Worm (Caenorhabditis elegans) whole organism, L1 larva: ENCODE data around the gene cwp-1.
A peak's percentile ranks its signal among the peaks of the same experiment; 100 is the strongest.

ENCODE experiments used
- Y116A8C.19 ChIP-seq: sonication (generic microtip); optimal IDR thresholded peaks from 2 replicates; lab custom pipeline; 2016; ENCODE audit warnings: missing compliant biosample characterization, missing genetic modification characterization, borderline replicate concordance
- alr-1 ChIP-seq: fragments of 200-800 bp; sonication (Bioruptor generic); optimal IDR thresholded peaks from 2 replicates; lab custom pipeline; 2018; ENCODE audit warnings: borderline replicate concordance, mild to moderate bottlenecking, missing genetic modification characterization, missing compliant biosample characterization
- blmp-1 ChIP-seq: fragments of 150-350 bp; optimal IDR thresholded peaks from 2 replicates; lab custom pipeline; 2014; ENCODE audit warnings: missing biosample characterization, missing genetic modification characterization
- ceh-8 ChIP-seq: fragments of 200-800 bp; sonication (Bioruptor generic); optimal IDR thresholded peaks from 2 replicates; lab custom pipeline; 2018; ENCODE audit warnings: mild to moderate bottlenecking, missing genetic modification characterization, moderate library complexity, missing compliant biosample characterization
- ceh-82 ChIP-seq, 3 experiments: fragments of 150-350 bp in 1 of 3; sonication (generic microtip) in 2 of 3; optimal IDR thresholded peaks; 2 replicates each; lab custom pipeline; 2014 to 2017; ENCODE audit warnings: missing biosample characterization in 3 of 3, missing genetic modification characterization in 3 of 3
- efl-1 ChIP-seq, 4 experiments: fragments of 150-350 bp; optimal IDR thresholded peaks in 3 of 4; peaks in 1 of 4; 1 replicate in 1 of 4; 2 replicates in 3 of 4; lab custom pipeline; 2014; ENCODE audit warnings: missing biosample characterization in 2 of 4, missing genetic modification characterization in 2 of 4, missing genetic modification reagents in 2 of 4
- efl-3 ChIP-seq: fragments of 200-800 bp; sonication (Bioruptor generic); optimal IDR thresholded peaks from 2 replicates; lab custom pipeline; 2018; ENCODE audit warnings: mild to moderate bottlenecking, missing genetic modification characterization, missing compliant biosample characterization
- elt-2 ChIP-seq: sonication (generic microtip); optimal IDR thresholded peaks from 2 replicates; lab custom pipeline; 2016; ENCODE audit warnings: missing genetic modification characterization, mild to moderate bottlenecking, inconsistent platforms, missing compliant biosample characterization, missing genetic modification reagents
- elt-3 ChIP-seq, 6 experiments: fragments of 150-350 bp in 1 of 6; sonication (generic microtip); optimal IDR thresholded peaks; 2 replicates each; lab custom pipeline; 2017 to 2018; ENCODE audit warnings: missing biosample characterization in 6 of 6, missing genetic modification characterization in 6 of 6, inconsistent platforms in 1 of 6
- hpl-2 ChIP-seq: fragments of 150-350 bp; optimal IDR thresholded peaks from 2 replicates; lab custom pipeline; 2014; ENCODE audit warnings: missing biosample characterization, missing genetic modification reagents, missing genetic modification characterization
- irx-1 ChIP-seq: sonication (generic microtip); optimal IDR thresholded peaks from 2 replicates; lab custom pipeline; 2016; ENCODE audit warnings: missing genetic modification characterization, missing compliant biosample characterization
- isw-1 ChIP-seq: fragments of 200-800 bp; sonication (Bioruptor generic); IDR thresholded peaks from 2 replicates; pipeline ENCODE4 v1.3.6; 2022; ENCODE audit warnings: missing genetic modification characterization, missing compliant biosample characterization
- jun-1 ChIP-seq: fragments of 150-350 bp; optimal IDR thresholded peaks from 2 replicates; lab custom pipeline; 2014; ENCODE audit warnings: missing biosample characterization, missing genetic modification reagents, missing genetic modification characterization
- lin-14 ChIP-seq: fragments of 200-800 bp; sonication (Bioruptor generic); optimal IDR thresholded peaks from 2 replicates; lab custom pipeline; 2018; ENCODE audit warnings: mild to moderate bottlenecking, missing genetic modification characterization, moderate library complexity, missing compliant biosample characterization
- lin-15B ChIP-seq: fragments of 150-350 bp; sonication (generic microtip); optimal IDR thresholded peaks from 3 replicates; lab custom pipeline; 2014; ENCODE audit warnings: missing biosample characterization, missing genetic modification characterization
- lin-35 ChIP-seq, 2 experiments: fragments of 150-350 bp; optimal IDR thresholded peaks; 2 replicates each; lab custom pipeline; 2014; ENCODE audit warnings: missing biosample characterization in 2 of 2, missing genetic modification characterization in 2 of 2, missing genetic modification reagents in 2 of 2
- lir-3 ChIP-seq: sonication (generic microtip); optimal IDR thresholded peaks from 2 replicates; lab custom pipeline; 2016; ENCODE audit warnings: mild to moderate bottlenecking, missing genetic modification characterization, moderate library complexity, missing compliant biosample characterization; ENCODE audit not compliant: poor library complexity
- lsy-2 ChIP-seq, 2 experiments: fragments of 150-350 bp; optimal IDR thresholded peaks; 2 replicates each; lab custom pipeline; 2014; ENCODE audit warnings: missing biosample characterization in 2 of 2, missing genetic modification characterization in 2 of 2
- mab-9 ChIP-seq: fragments of 200-800 bp; sonication (Bioruptor generic); IDR thresholded peaks from 2 replicates; pipeline ENCODE4 v1.3.6; 2022; ENCODE audit warnings: missing genetic modification reagents, missing genetic modification characterization, missing compliant biosample characterization
- mdl-1 ChIP-seq, 2 experiments: fragments of 150-350 bp; optimal IDR thresholded peaks; 2 replicates each; lab custom pipeline; 2014 to 2017; ENCODE audit warnings: missing biosample characterization in 2 of 2, missing genetic modification characterization in 2 of 2, inconsistent platforms in 1 of 2
- nhr-11 ChIP-seq: fragments of 150-350 bp; optimal IDR thresholded peaks from 2 replicates; lab custom pipeline; 2014; ENCODE audit warnings: missing biosample characterization, missing genetic modification characterization
- nhr-19 ChIP-seq: fragments of 200-800 bp; sonication (Bioruptor generic); conservative IDR thresholded peaks from 2 replicates; pipeline ENCODE4 v1.3.6; 2022; ENCODE audit warnings: missing genetic modification characterization, missing compliant biosample characterization
- nhr-20 ChIP-seq: sonication (generic microtip); optimal IDR thresholded peaks from 2 replicates; lab custom pipeline; 2016; ENCODE audit warnings: mild to moderate bottlenecking, missing genetic modification characterization, missing compliant biosample characterization
- nhr-71 ChIP-seq: sonication (generic microtip); optimal IDR thresholded peaks from 2 replicates; lab custom pipeline; 2016; ENCODE audit warnings: mild to moderate bottlenecking, missing genetic modification characterization, moderate library complexity, missing compliant biosample characterization
- nhr-77 ChIP-seq: fragments of 150-350 bp; optimal IDR thresholded peaks from 2 replicates; lab custom pipeline; 2014; ENCODE audit warnings: missing biosample characterization, missing genetic modification characterization
- nhr-85 ChIP-seq: sonication (generic microtip); peaks from one replicate; lab custom pipeline; 2016; ENCODE audit warnings: missing genetic modification characterization, inconsistent platforms, missing compliant biosample characterization
- pax-3 ChIP-seq: fragments of 200-800 bp; sonication (Bioruptor generic); optimal IDR thresholded peaks from 2 replicates; lab custom pipeline; 2018; ENCODE audit warnings: mild to moderate bottlenecking, missing genetic modification characterization, moderate library complexity, missing compliant biosample characterization
- snpc-4 ChIP-seq: fragments of 150-350 bp; optimal IDR thresholded peaks from 2 replicates; lab custom pipeline; 2014; ENCODE audit warnings: missing biosample characterization, missing genetic modification characterization
- snu-23 ChIP-seq: sonication (generic microtip); optimal IDR thresholded peaks from 2 replicates; lab custom pipeline; 2016; ENCODE audit warnings: missing genetic modification characterization, missing compliant biosample characterization
- sup-37 ChIP-seq: fragments of 200-800 bp; sonication (Bioruptor generic); optimal IDR thresholded peaks from 2 replicates; lab custom pipeline; 2018; ENCODE audit warnings: mild to moderate bottlenecking, missing genetic modification characterization, missing compliant biosample characterization
- tbx-2 ChIP-seq: sonication (generic microtip); optimal IDR thresholded peaks from 2 replicates; lab custom pipeline; 2016; ENCODE audit warnings: missing genetic modification characterization, missing compliant biosample characterization
- tlp-1 ChIP-seq: fragments of 150-350 bp; optimal IDR thresholded peaks from 2 replicates; lab custom pipeline; 2014; ENCODE audit warnings: missing biosample characterization, missing genetic modification characterization
- zag-1 ChIP-seq: fragments of 150-350 bp; optimal IDR thresholded peaks from 2 replicates; lab custom pipeline; 2014; ENCODE audit warnings: missing biosample characterization, missing genetic modification characterization
- ztf-11 ChIP-seq, 2 experiments: sonication (generic microtip); optimal IDR thresholded peaks; 2 replicates each; lab custom pipeline; 2016 to 2017; ENCODE audit warnings: missing genetic modification characterization in 2 of 2, missing biosample characterization in 1 of 2, missing compliant biosample characterization in 1 of 2

The cwp-1 gene

DNA sequence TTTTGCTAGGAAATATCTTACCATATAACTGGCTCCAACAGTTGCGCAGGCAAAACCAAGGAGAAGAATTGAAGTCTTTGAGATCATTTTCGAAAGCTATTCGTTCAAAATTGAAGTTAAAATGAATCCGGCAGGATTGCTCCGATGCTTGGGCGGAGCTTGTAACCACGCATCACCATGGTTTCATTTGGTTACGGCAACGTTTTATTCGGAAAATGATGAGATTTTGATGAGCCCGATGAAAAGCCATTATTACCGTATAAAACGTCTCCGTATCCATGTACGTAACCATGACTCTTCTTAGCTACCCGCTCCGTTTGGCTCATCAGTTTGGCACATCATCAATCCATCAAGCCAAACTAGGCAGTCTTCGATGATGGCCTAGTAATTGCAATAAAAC, at the start of gene cwp-1:
Gene cwp-1, minus strand, starts transcription at position 101 of the 400 bp plus-strand sequence.
- no peak for TF ChIP-seq elt-3 (tag; optimal IDR thresholded peaks at IDR 0.05; lab: Kevin White, UChicago)
- TF ChIP-seq, all 84 proteins: peak for 0

DNA sequence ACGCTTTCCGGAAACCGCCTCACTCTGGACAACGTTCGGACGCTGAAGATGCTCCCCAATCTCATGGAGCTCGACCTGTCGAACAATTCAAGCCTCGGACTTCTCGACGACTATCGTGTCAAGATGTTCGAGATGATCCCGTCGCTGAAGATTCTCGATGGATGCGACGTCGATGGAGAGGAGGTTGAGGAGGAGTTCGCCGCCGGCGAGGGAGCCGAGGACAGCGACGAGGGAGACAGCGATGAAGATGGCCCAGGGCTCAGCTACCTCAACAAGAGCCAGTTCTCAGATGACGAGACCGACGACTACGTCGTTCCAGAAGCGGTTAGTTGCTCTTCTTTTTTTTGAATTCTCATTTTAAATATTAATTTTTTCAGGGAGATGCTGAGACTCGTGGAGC, 49.7 kb upstream of the cwp-1 start:
- TF ChIP-seq efl-1 (optimal IDR thresholded peaks at IDR 0.05; lab: Kevin White, UChicago) (no peak), efl-1 (GFP tag; optimal IDR thresholded peaks at IDR 0.05 in 1 of 2; lab: Kevin White, UChicago) (peak in 1 of 2 experiments; percentile 15), lin-14 (GFP tag; lab: Kevin White, UChicago) (no peak)

DNA sequence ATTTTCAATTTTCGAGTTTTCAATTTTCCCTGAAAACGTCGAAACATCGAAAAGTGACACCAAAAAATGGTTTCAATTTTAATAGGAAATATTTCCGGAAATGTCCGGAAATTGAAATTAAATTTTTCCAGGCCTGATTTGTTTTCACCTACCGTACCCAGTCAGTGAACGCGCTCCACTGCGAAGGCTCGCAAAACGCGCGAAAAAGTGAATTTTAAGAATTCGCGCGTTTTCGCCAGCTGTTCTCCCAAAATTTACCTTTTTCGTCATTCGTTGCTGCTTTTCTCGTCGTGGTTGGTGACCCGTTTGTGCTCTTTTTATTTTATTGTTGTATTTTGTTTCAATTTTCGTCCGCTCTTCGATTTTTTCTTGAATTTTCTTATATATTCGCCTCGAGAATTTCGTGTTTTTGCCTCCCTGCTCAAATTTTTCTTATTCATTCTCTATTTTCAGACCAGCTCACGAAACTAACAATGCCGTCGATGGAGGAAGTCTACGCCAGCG, 48.9 kb upstream of the cwp-1 start, which contains the start of gene T19H12.2:
Gene T19H12.2, plus strand, starts transcription at position 454 of the 504 bp plus-strand sequence.
- TF ChIP-seq tlp-1 (tag; lab: Kevin White, UChicago) (no peak), lsy-2 (tag; optimal IDR thresholded peaks at IDR 0.05; lab: Kevin White, UChicago) (peak in 1 of 2 experiments; percentile 57), blmp-1 (tag; lab: Kevin White, UChicago) (peak; percentile 22)

DNA sequence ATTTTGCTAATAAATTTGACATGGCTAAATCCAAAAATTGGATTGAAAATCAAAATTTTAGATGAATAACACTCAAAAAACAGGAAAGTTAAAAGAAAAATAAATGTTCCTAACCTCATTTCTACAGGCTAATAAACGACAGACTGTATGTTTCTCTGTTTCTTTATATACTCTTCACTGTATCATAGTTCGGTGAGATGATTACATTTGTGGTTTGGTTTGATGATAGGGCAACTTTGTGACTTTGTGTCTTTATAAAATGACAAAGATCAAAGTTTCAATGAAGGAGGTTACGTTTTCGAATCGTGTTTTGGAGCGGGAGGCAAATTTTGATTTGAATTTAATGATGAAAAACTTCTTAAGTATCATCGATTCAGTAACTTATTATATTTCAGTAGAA, 48.4 kb upstream of the cwp-1 start, which contains the start of gene ugt-12:
Gene ugt-12, minus strand, starts transcription at position 153 of the 400 bp plus-strand sequence.
- TF ChIP-seq snu-23 (peak; percentile 26), efl-3 (GFP tag; lab: Kevin White, UChicago) (no peak), nhr-71 (tag; lab: Kevin White, UChicago) (peak; percentile 48), lin-35 (GFP tag; optimal IDR thresholded peaks at IDR 0.05; lab: Kevin White, UChicago) (peak in 1 of 2 experiments; percentile 34), pax-3 (tag; lab: Kevin White, UChicago) (no peak), ceh-8 (GFP tag; lab: Kevin White, UChicago) (no peak), isw-1 (GFP tag; lab: Robert Waterston, UW) (no peak), alr-1 (tag; lab: Kevin White, UChicago) (no peak), ztf-11 (tag; optimal IDR thresholded peaks at IDR 0.05; lab: Kevin White, UChicago) (no peak), lin-14 (GFP tag; lab: Kevin White, UChicago) (peak; percentile 61), ceh-82 (tag; optimal IDR thresholded peaks at IDR 0.05; lab: Kevin White, UChicago) (no peak), irx-1 (tag; lab: Kevin White, UChicago) (no peak), nhr-19 (GFP tag; lab: Robert Waterston, UW) (no peak), snpc-4 (tag; lab: Kevin White, UChicago) (no peak), zag-1 (tag; lab: Kevin White, UChicago) (no peak), elt-3 (tag; optimal IDR thresholded peaks at IDR 0.05; lab: Kevin White, UChicago) (peak in 2 of 6 experiments; percentile 10 to 37), hpl-2 (GFP tag; lab: Kevin White, UChicago) (no peak), mab-9 (GFP tag; lab: Robert Waterston, UW) (no peak), nhr-20 (tag; lab: Kevin White, UChicago) (peak; percentile 52), tbx-2 (tag; lab: Kevin White, UChicago) (no peak), nhr-77 (tag; lab: Kevin White, UChicago) (no peak), sup-37 (GFP tag; lab: Kevin White, UChicago) (no peak), nhr-85 (tag; lab: Kevin White, UChicago) (peak; percentile 74), elt-2 (tag; lab: Kevin White, UChicago) (peak; percentile 49)

DNA sequence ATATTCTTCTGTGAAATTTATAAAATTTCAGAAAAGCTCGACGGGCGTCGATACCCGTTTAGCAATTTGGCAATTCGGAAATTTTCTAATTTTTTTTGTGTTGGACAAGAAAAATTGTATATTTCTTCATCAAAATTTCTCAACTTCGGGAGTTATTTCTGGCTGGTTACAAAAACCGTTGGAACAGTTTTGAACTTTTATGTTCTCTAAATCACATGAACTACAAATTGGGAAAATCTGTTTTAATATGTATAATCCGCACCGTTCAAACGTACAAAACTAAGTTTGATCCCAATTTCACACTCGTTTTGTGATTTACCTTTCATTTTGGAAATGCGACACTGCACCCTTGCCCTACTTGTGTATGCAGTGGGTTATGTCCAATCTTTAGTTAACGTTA, 44.3 kb upstream of the cwp-1 start, which contains the start of gene T19H12.3:
Gene T19H12.3, plus strand, starts transcription at position 301 of the 400 bp plus-strand sequence.
- TF ChIP-seq nhr-71 (tag; lab: Kevin White, UChicago), result no peak
- TF ChIP-seq hpl-2 (GFP tag; lab: Kevin White, UChicago), result no peak
- no peak for TF ChIP-seq Y116A8C.19 (tag; lab: Kevin White, UChicago)
- no peak for TF ChIP-seq lir-3 (tag; lab: Kevin White, UChicago)
- TF ChIP-seq nhr-11, result no peak
- no peak for TF ChIP-seq lin-15B (tag; lab: Kevin White, UChicago)
- TF ChIP-seq elt-3 (tag; optimal IDR thresholded peaks at IDR 0.05; lab: Kevin White, UChicago), result no peak
- TF ChIP-seq mdl-1 (tag; optimal IDR thresholded peaks at IDR 0.05; lab: Kevin White, UChicago), result no peak
- TF ChIP-seq jun-1 (tag; lab: Kevin White, UChicago), result no peak
